Worm (Caenorhabditis elegans) whole organism, young adult: ENCODE data around the gene T22B7.7.

Experiments
- nfya-2 ChIP-seq: fragments of 200-800 bp; sonication (Bioruptor generic); IDR thresholded peaks from 2 replicates; pipeline ENCODE4 v1.3.6; 2022; ENCODE audit warnings: missing genetic modification reagents, missing genetic modification characterization, missing compliant biosample characterization
- pha-4 ChIP-seq: fragments of 150-350 bp; sonication (generic microtip); optimal IDR thresholded peaks from 2 replicates; lab custom pipeline; 2014; ENCODE audit warnings: missing biosample characterization, missing genetic modification reagents, missing genetic modification characterization
- snpc-3.4 ChIP-seq: sonication (generic microtip); optimal IDR thresholded peaks from 2 replicates; lab custom pipeline; 2017; ENCODE audit warnings: missing genetic modification characterization, mild to moderate bottlenecking, missing compliant biosample characterization, antibody characterized with exemption, moderate library complexity, missing genotype, missing genetic modification reagents
- snpc-4 ChIP-seq, 5 experiments: fragments of 150-350 bp in 1 of 5; sonication (generic microtip) in 4 of 5; optimal IDR thresholded peaks; 2 replicates each; lab custom pipeline; 2014 to 2018; ENCODE audit warnings: missing genetic modification characterization in 5 of 5, missing biosample characterization in 3 of 5, antibody characterized with exemption in 2 of 5, mild to moderate bottlenecking in 2 of 5, missing compliant biosample characterization in 2 of 5, missing genotype in 2 of 5, moderate library complexity in 2 of 5, missing genetic modification reagents in 1 of 5
- unc-62 ChIP-seq: fragments of 150-350 bp; optimal IDR thresholded peaks from 2 replicates; lab custom pipeline; 2014; ENCODE audit warnings: missing biosample characterization, missing genetic modification reagents, missing genetic modification characterization

- TF ChIP-seq pha-4 = no peak
- TF ChIP-seq unc-62 = no peak
- TF ChIP-seq nfya-2 = no peak
- TF ChIP-seq snpc-4 (GFP tag; optimal IDR thresholded peaks at IDR 0.05; lab: Kevin White, UChicago) = no peak
- TF ChIP-seq snpc-4 (tag; optimal IDR thresholded peaks at IDR 0.05; lab: Kevin White, UChicago) = no peak
- no peak for TF ChIP-seq snpc-3.4 (tag; lab: Kevin White, UChicago)
Observed at ce11 chrX:5644112-5644511, 9.8 kb downstream of the T22B7.7 start.
